Worm (Caenorhabditis elegans) whole organism, L2 larva: ENCODE results near the gene H12D21.9.

Experiments
- ZK546.5 ChIP-seq: sonication (generic microtip); optimal IDR thresholded peaks from 2 replicates; lab custom pipeline; 2017; ENCODE audit warnings: missing biosample characterization, missing genetic modification characterization
- aly-2 ChIP-seq: fragments of 150-350 bp; optimal IDR thresholded peaks from 2 replicates; lab custom pipeline; 2014; ENCODE audit warnings: missing biosample characterization, missing genetic modification characterization
- ceh-16 ChIP-seq: fragments of 150-350 bp; optimal IDR thresholded peaks from 2 replicates; lab custom pipeline; 2014; ENCODE audit warnings: missing biosample characterization, missing genetic modification characterization
- ceh-82 ChIP-seq: fragments of 150-350 bp; optimal IDR thresholded peaks from 2 replicates; lab custom pipeline; 2014; ENCODE audit warnings: missing biosample characterization, missing genetic modification characterization
- lin-13 ChIP-seq: fragments of 150-350 bp; optimal IDR thresholded peaks from 2 replicates; lab custom pipeline; 2014; ENCODE audit warnings: missing biosample characterization, missing genetic modification reagents, missing genetic modification characterization
- lin-39 ChIP-seq: fragments of 150-350 bp; optimal IDR thresholded peaks from 2 replicates; lab custom pipeline; 2014; ENCODE audit warnings: missing biosample characterization, missing genetic modification reagents, missing genetic modification characterization
- nhr-11 ChIP-seq: fragments of 150-350 bp; optimal IDR thresholded peaks from 2 replicates; lab custom pipeline; 2014; ENCODE audit warnings: missing biosample characterization, missing genetic modification characterization
- peb-1 ChIP-seq: fragments of 150-350 bp; optimal IDR thresholded peaks from 2 replicates; lab custom pipeline; 2014; ENCODE audit warnings: missing biosample characterization, missing genetic modification characterization
- zag-1 ChIP-seq: fragments of 150-350 bp; optimal IDR thresholded peaks from 2 replicates; lab custom pipeline; 2014; ENCODE audit warnings: missing biosample characterization, missing genetic modification characterization

- TF ChIP-seq ceh-16, result no peak
- no peak for TF ChIP-seq nhr-11 (tag; lab: Kevin White, UChicago)
- no peak for TF ChIP-seq aly-2 (tag; lab: Kevin White, UChicago)
- no peak for TF ChIP-seq ceh-82 (tag; lab: Kevin White, UChicago)
- TF ChIP-seq ZK546.5 (tag; lab: Kevin White, UChicago), result no peak
- TF ChIP-seq zag-1 (tag; lab: Kevin White, UChicago), result no peak
- TF ChIP-seq peb-1 (tag; lab: Kevin White, UChicago), result no peak
- no peak for TF ChIP-seq lin-13
- TF ChIP-seq lin-39, result no peak
These were observed 6.3 kb upstream of the H12D21.9 start, which contains the start of gene H12D21.11 for ce11 chrV:14915599-14915998.
